Fruit fly (Drosophila melanogaster) whole organism: Measurements from ENCODE around the gene Ilp3.

Experiments used
- CG8478 ChIP-seq: fragments of >200 bp; optimal IDR thresholded peaks from 2 replicates; lab custom pipeline; 2018; ENCODE audit warnings: inconsistent platforms
- Dll ChIP-seq: fragments of >200 bp; optimal IDR thresholded peaks from 2 replicates; lab custom pipeline; 2017
- EcR ChIP-seq, 2 experiments: fragments of >200 bp; optimal IDR thresholded peaks; 2 replicates each; lab custom pipeline; 2017; ENCODE audit warnings: missing biosample characterization in 2 of 2, missing genetic modification characterization in 2 of 2, missing genetic modification reagents in 2 of 2
- pan ChIP-seq: fragments of >200 bp; optimal IDR thresholded peaks from 2 replicates; lab custom pipeline; 2017
- psq ChIP-seq: fragments of >200 bp; optimal IDR thresholded peaks from 2 replicates; lab custom pipeline; 2017
- usp ChIP-seq: fragments of >200 bp; optimal IDR thresholded peaks from 2 replicates; lab custom pipeline; 2017; ENCODE audit warnings: missing biosample characterization, missing genetic modification characterization, mixed read lengths

DNA sequence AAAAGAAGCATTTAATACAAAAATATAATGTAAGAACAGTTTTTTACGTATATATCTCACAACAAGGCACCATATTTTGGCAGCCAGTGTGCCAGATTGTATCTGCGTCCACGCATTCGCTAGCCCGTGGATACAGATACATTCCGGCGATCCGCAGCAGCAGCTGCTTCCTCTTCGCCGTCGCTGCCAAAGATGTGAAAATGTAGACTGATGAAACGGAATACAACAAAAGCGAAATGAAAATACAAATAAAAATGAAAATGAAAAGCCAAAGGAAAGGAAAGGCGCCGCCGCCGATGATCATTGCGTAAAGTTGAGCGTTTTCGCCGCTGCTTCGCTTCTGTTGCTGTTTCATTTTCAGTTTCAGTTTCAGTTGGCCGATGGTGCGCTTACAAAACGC is 13.8 kb upstream of the Ilp3 start:
- TF ChIP-seq psq (lab: Kevin White, UChicago) (no peak), usp (GFP tag; lab: Kevin White, UChicago) (no peak), CG8478 (lab: Kevin White, UChicago) (no peak), EcR (GFP tag; optimal IDR thresholded peaks at IDR 0.05; lab: Kevin White, UChicago) (no peak), pan (lab: Kevin White, UChicago) (no peak), Dll (no peak)
